Worm (Caenorhabditis elegans): ENCODE data around the gene F15E6.9.

F15E6.9 gene

DNA sequence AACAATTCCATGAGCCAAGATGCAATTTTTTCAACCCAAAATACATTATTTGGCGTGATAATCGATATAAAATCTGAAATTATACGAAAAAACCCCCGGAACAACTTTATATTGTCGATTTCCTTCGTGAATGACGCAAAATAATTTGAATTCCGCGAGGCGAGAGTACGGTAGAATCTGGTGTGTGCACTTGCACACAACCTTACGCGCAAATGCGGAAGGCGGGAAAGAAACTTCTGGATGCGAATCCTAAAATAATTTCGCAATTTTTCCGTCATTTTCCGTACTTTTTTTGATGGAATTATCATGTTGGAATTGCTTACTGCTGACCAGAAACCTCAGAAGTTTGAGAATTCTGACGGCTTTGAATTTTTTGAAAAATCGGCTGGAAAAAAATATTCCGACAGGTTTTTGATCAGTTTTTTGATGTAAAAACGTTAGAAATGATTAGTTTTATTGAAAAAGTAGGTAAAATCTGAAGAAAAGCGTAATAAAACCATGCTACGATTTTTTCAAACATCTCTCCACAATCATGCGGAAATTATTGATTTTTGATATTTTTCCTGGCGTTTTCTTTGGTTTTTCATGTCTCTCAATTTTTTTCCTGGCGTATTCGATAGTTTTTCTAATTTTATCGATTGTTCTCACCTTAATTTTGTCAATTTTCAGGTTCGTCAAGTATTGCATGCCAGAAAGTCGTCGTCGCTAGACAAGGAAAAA lies 8.5 kb upstream of the F15E6.9 start, which contains the start of gene set-9:
Gene set-9, plus strand, starts transcription at position 670 of the 720 bp plus-strand sequence.
- no peak for TF ChIP-seq ces-1 (GFP tag; optimal IDR thresholded peaks at IDR 0.05)
- no peak for TF ChIP-seq ceh-43 (GFP tag; optimal IDR thresholded peaks at IDR 0.05)
- no peak for TF ChIP-seq drap-1 (GFP tag; optimal IDR thresholded peaks at IDR 0.05)
- peak; percentile 13 for TF ChIP-seq lsy-2 (tag; optimal IDR thresholded peaks at IDR 0.05)
- TF ChIP-seq unc-39 (tag; optimal IDR thresholded peaks at IDR 0.05) = no peak

DNA sequence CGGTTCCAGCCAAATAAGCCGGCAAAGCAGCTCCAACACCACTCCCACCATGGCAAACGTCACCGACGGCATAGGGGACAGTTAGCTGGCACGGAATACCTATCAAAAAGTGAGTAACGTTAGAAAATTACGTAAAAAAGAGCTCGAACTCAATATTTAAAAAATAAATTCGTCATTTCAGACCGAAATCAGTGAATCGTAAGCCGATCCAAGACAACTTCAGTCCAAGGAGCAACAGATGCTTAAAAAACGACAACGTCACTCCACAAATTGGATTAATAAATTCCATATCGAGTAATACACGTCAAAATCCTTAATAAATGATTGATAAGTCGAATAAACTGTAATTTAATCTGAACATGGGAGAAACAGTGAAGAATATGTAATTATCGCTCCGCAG lies 7.4 kb upstream of the F15E6.9 start:
- no peak for TF ChIP-seq pha-4 (tag; optimal IDR thresholded peaks at IDR 0.05)
- no peak for TF ChIP-seq nhr-237 (tag; optimal IDR thresholded peaks at IDR 0.05)
- no peak for TF ChIP-seq ham-2 (GFP tag; optimal IDR thresholded peaks at IDR 0.05)
- TF ChIP-seq nhr-2 (tag; optimal IDR thresholded peaks at IDR 0.05) = no peak
- TF ChIP-seq ztf-11 (tag; optimal IDR thresholded peaks at IDR 0.05) = no peak
- no peak for TF ChIP-seq ceh-83 (GFP tag; optimal IDR thresholded peaks at IDR 0.05)
- TF ChIP-seq ces-1 (GFP tag; optimal IDR thresholded peaks at IDR 0.05) = no peak
- TF ChIP-seq drap-1 (GFP tag; optimal IDR thresholded peaks at IDR 0.05) = no peak
- TF ChIP-seq sem-2 (GFP tag; optimal IDR thresholded peaks at IDR 0.05) = no peak
- no peak for TF ChIP-seq blmp-1 (tag; optimal IDR thresholded peaks at IDR 0.05)
- TF ChIP-seq flh-1 (GFP tag; optimal IDR thresholded peaks at IDR 0.05) = no peak
- TF ChIP-seq sptf-1 (tag; optimal IDR thresholded peaks at IDR 0.05) = no peak
- TF ChIP-seq nhr-28 (tag; optimal IDR thresholded peaks at IDR 0.05) = no peak

- TF ChIP-seq lin-13 (tag; optimal IDR thresholded peaks at IDR 0.05) = no peak
- no peak for TF ChIP-seq mep-1 (tag; optimal IDR thresholded peaks at IDR 0.05)
- no peak for TF ChIP-seq lin-32 (GFP tag; optimal IDR thresholded peaks at IDR 0.05)
- TF ChIP-seq unc-120 (tag; optimal IDR thresholded peaks at IDR 0.05; ENCODE audit: poor library complexity, severe bottlenecking) = no peak
- TF ChIP-seq blmp-1 (tag; optimal IDR thresholded peaks at IDR 0.05) = no peak
- TF ChIP-seq cnd-1 (tag; optimal IDR thresholded peaks at IDR 0.05) = no peak
- TF ChIP-seq bed-3 (GFP tag; optimal IDR thresholded peaks at IDR 0.05) = no peak
- TF ChIP-seq M03D4.4 (tag; optimal IDR thresholded peaks at IDR 0.05) = no peak
- TF ChIP-seq ceh-83 (GFP tag; optimal IDR thresholded peaks at IDR 0.05) = no peak
- no peak for TF ChIP-seq ztf-11 (tag; optimal IDR thresholded peaks at IDR 0.05)
- TF ChIP-seq nhr-2 (tag; optimal IDR thresholded peaks at IDR 0.05) = no peak
Measured at ce11 chrIV:4301202-4301601, 2.3 kb upstream of the F15E6.9 start, which contains the start of gene lgc-22. TSS of gene lgc-22 (plus strand) at chrIV:4301306.

DNA sequence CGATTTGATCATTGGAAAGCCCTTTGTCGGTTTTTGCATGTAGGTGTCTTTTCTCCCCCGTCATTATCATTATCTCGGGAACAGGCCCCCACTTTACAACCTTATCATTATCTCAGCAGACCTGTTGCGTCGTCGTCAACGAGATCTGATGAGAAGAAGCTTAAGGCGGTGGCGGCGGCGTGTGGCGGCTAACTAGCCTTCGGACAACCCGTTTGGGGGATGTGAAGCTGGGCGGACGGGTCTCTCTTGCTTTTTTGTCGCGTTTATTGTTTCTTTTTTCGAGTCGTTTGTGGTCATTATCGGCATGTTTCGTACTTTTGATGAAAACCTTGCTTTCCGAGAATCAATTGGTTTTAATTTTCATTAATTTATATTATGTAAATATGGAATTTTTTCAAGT lies 1.1 kb upstream of the F15E6.9 start:
- TF ChIP-seq lin-13 (tag; optimal IDR thresholded peaks at IDR 0.05) (no peak), pha-4 (tag; optimal IDR thresholded peaks at IDR 0.05) (no peak), nhr-2 (tag; optimal IDR thresholded peaks at IDR 0.05) (no peak), cnd-1 (tag; optimal IDR thresholded peaks at IDR 0.05) (no peak), ceh-83 (GFP tag; optimal IDR thresholded peaks at IDR 0.05) (no peak), sem-2 (GFP tag; optimal IDR thresholded peaks at IDR 0.05) (no peak), lsy-2 (tag; optimal IDR thresholded peaks at IDR 0.05) (no peak), mab-5 (tag; optimal IDR thresholded peaks at IDR 0.05) (no peak), nhr-237 (tag; optimal IDR thresholded peaks at IDR 0.05) (no peak), nhr-76 (tag; optimal IDR thresholded peaks at IDR 0.05) (no peak), nhr-28 (tag; optimal IDR thresholded peaks at IDR 0.05) (no peak), mep-1 (tag; optimal IDR thresholded peaks at IDR 0.05) (no peak), blmp-1 (tag; optimal IDR thresholded peaks at IDR 0.05) (no peak), M03D4.4 (tag; optimal IDR thresholded peaks at IDR 0.05) (no peak), ces-1 (GFP tag; optimal IDR thresholded peaks at IDR 0.05) (no peak), mls-2 (tag; optimal IDR thresholded peaks at IDR 0.05) (no peak), ceh-39 (tag; optimal IDR thresholded peaks at IDR 0.05) (no peak), ztf-11 (tag; optimal IDR thresholded peaks at IDR 0.05) (no peak), bed-3 (GFP tag; optimal IDR thresholded peaks at IDR 0.05) (no peak), sptf-1 (tag; optimal IDR thresholded peaks at IDR 0.05) (no peak)

DNA sequence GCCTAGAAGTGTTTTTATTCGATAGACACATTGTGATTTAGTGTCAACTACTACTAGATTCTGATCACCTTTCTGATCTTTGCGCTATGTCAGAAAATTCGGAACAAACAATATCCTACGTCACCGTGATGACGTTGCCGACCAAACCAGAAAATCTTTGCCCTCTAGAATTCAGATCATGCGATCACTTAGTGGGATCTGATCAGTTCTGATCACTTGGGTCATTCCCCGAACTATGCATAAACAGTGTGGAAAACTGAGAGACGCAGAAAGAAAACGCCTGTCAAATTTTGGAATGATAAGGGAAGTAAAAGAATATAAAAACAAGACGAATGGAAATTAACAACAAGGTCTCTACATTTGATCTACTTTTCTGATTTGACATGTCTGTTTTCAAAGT lies 4.3 kb downstream of the F15E6.9 start, which contains the start of gene F15E6.3:
Gene F15E6.3, plus strand, starts transcription at position 344 of the 400 bp plus-strand sequence.
- TF ChIP-seq sptf-1 (tag; optimal IDR thresholded peaks at IDR 0.05) (no peak), ceh-43 (GFP tag; optimal IDR thresholded peaks at IDR 0.05) (no peak), flh-1 (GFP tag; optimal IDR thresholded peaks at IDR 0.05) (no peak), ceh-39 (tag; optimal IDR thresholded peaks at IDR 0.05) (no peak), lin-32 (GFP tag; optimal IDR thresholded peaks at IDR 0.05) (no peak), sem-2 (GFP tag; optimal IDR thresholded peaks at IDR 0.05) (no peak), pha-4 (tag; optimal IDR thresholded peaks at IDR 0.05) (no peak), elt-1 (tag; optimal IDR thresholded peaks at IDR 0.05; ENCODE audit: borderline replicate concordance, insufficient read depth) (no peak), nhr-12 (tag; optimal IDR thresholded peaks at IDR 0.05) (no peak), ztf-11 (tag; optimal IDR thresholded peaks at IDR 0.05) (no peak), drap-1 (GFP tag; optimal IDR thresholded peaks at IDR 0.05) (no peak)

Data from whole organism, mixed stage, embryonic.